Fruit fly (Drosophila melanogaster): ENCODE measurements around the gene Gagr.

DNA sequence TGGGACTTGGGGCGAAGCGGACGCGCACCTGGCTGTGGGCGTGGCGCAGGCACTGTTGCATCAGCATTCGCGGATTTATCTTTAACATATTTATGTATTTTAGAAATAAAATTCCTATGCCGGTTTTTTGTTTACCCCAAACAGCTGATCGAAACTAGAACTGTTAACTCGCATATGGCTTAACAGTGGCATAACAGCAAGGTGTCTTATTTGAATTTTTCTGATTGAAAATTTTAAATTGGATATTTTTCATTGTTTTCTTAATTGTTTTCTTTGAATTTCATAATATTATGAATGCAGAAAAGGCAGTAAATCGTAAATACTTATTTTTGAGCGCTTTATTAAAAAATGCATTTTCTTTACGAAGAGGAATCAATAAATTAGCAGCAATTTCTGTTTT, 22.6 kb downstream of the Gagr start, which contains the start of gene GluRS-m:
- TF ChIP-seq CG4318 (GFP tag; optimal IDR thresholded peaks at IDR 0.05) (no peak), CG10631 (GFP tag; optimal IDR thresholded peaks at IDR 0.05) (no peak), Sox102F (GFP tag; optimal IDR thresholded peaks at IDR 0.05) (no peak), CG32006 (GFP tag; optimal IDR thresholded peaks at IDR 0.05) (no peak), CG8319 (GFP tag; optimal IDR thresholded peaks at IDR 0.05) (no peak), pdm3 (GFP tag; optimal IDR thresholded peaks at IDR 0.05) (no peak), Eip75B (GFP tag; optimal IDR thresholded peaks at IDR 0.05) (no peak), svp (GFP tag) (no peak), CG6792 (GFP tag; optimal IDR thresholded peaks at IDR 0.05) (no peak)

All from whole organism, prepupa.